Worm (Caenorhabditis elegans) whole organism, L2 larva: ENCODE measurements around the gene nos-2.

Source experiments
- C34F6.9 ChIP-seq: fragments of 150-350 bp; optimal IDR thresholded peaks from 2 replicates; lab custom pipeline; 2014; ENCODE audit warnings: missing biosample characterization, missing genetic modification characterization
- F13H6.1 ChIP-seq: sonication (generic microtip); optimal IDR thresholded peaks from 2 replicates; lab custom pipeline; 2016; ENCODE audit warnings: missing genetic modification characterization, missing compliant biosample characterization
- R02D3.7 ChIP-seq: fragments of 150-350 bp; optimal IDR thresholded peaks from 2 replicates; lab custom pipeline; 2014; ENCODE audit warnings: missing biosample characterization, missing genetic modification characterization
- Y55F3AM.14 ChIP-seq: fragments of 200-800 bp; sonication (Bioruptor generic); optimal IDR thresholded peaks from 2 replicates; lab custom pipeline; 2018; ENCODE audit warnings: mild to moderate bottlenecking, missing genetic modification characterization, missing compliant biosample characterization
- ZK546.5 ChIP-seq: sonication (generic microtip); optimal IDR thresholded peaks from 2 replicates; lab custom pipeline; 2017; ENCODE audit warnings: missing biosample characterization, missing genetic modification characterization
- alr-1 ChIP-seq: fragments of 150-350 bp; optimal IDR thresholded peaks from 2 replicates; lab custom pipeline; 2014; ENCODE audit warnings: missing biosample characterization, missing genetic modification characterization
- blmp-1 ChIP-seq: sonication (generic microtip); optimal IDR thresholded peaks from 2 replicates; lab custom pipeline; 2017; ENCODE audit warnings: missing genetic modification characterization, mild to moderate bottlenecking, missing compliant biosample characterization, antibody characterized with exemption, moderate library complexity; ENCODE audit not compliant: insufficient read depth
- ceh-16 ChIP-seq: fragments of 150-350 bp; optimal IDR thresholded peaks from 2 replicates; lab custom pipeline; 2014; ENCODE audit warnings: missing biosample characterization, missing genetic modification characterization
- ceh-82 ChIP-seq: fragments of 150-350 bp; optimal IDR thresholded peaks from 2 replicates; lab custom pipeline; 2014; ENCODE audit warnings: missing biosample characterization, missing genetic modification characterization
- dmd-4 ChIP-seq: sonication (generic microtip); optimal IDR thresholded peaks from 2 replicates; lab custom pipeline; 2017; ENCODE audit warnings: missing biosample characterization, missing genetic modification characterization
- egl-27 ChIP-seq: sonication (generic microtip); optimal IDR thresholded peaks from 3 replicates; lab custom pipeline; 2017; ENCODE audit warnings: missing biosample characterization, missing genetic modification reagents, missing genetic modification characterization
- elt-1 ChIP-seq: fragments of 150-350 bp; optimal IDR thresholded peaks from 2 replicates; lab custom pipeline; 2014; ENCODE audit warnings: missing biosample characterization, missing genetic modification characterization
- elt-3 ChIP-seq: sonication (generic microtip); optimal IDR thresholded peaks from 2 replicates; lab custom pipeline; 2017; ENCODE audit warnings: missing biosample characterization, missing genetic modification characterization
- gmeb-1 ChIP-seq: fragments of 150-350 bp; optimal IDR thresholded peaks from 2 replicates; lab custom pipeline; 2014; ENCODE audit warnings: missing biosample characterization, missing genetic modification characterization
- lin-13 ChIP-seq: fragments of 150-350 bp; optimal IDR thresholded peaks from 2 replicates; lab custom pipeline; 2014; ENCODE audit warnings: missing biosample characterization, missing genetic modification reagents, missing genetic modification characterization
- lin-39 ChIP-seq: fragments of 150-350 bp; optimal IDR thresholded peaks from 2 replicates; lab custom pipeline; 2014; ENCODE audit warnings: missing biosample characterization, missing genetic modification reagents, missing genetic modification characterization
- mab-5 ChIP-seq: fragments of 150-350 bp; optimal IDR thresholded peaks from 2 replicates; lab custom pipeline; 2014; ENCODE audit warnings: missing biosample characterization, missing genetic modification characterization
- mbf-1 ChIP-seq: sonication (generic microtip); optimal IDR thresholded peaks from 2 replicates; lab custom pipeline; 2017; ENCODE audit warnings: missing biosample characterization, missing genetic modification characterization
- nhr-10 ChIP-seq: sonication (generic microtip); optimal IDR thresholded peaks from 2 replicates; lab custom pipeline; 2017; ENCODE audit warnings: missing biosample characterization, missing genetic modification characterization
- nhr-11 ChIP-seq: fragments of 150-350 bp; optimal IDR thresholded peaks from 2 replicates; lab custom pipeline; 2014; ENCODE audit warnings: missing biosample characterization, missing genetic modification characterization
- nhr-12 ChIP-seq: fragments of 150-350 bp; optimal IDR thresholded peaks from 2 replicates; lab custom pipeline; 2014; ENCODE audit warnings: missing biosample characterization, missing genetic modification characterization
- nhr-23 ChIP-seq: fragments of 150-350 bp; optimal IDR thresholded peaks from 2 replicates; lab custom pipeline; 2014; ENCODE audit warnings: missing biosample characterization, missing genetic modification reagents, missing genetic modification characterization
- nhr-237 ChIP-seq: fragments of 150-350 bp; optimal IDR thresholded peaks from 2 replicates; lab custom pipeline; 2014; ENCODE audit warnings: missing biosample characterization, missing genetic modification characterization
- nhr-6 ChIP-seq: fragments of 150-350 bp; optimal IDR thresholded peaks from 2 replicates; lab custom pipeline; 2014; ENCODE audit warnings: missing biosample characterization, missing genetic modification characterization
- sem-4 ChIP-seq: fragments of 150-350 bp; optimal IDR thresholded peaks from 2 replicates; lab custom pipeline; 2014; ENCODE audit warnings: missing biosample characterization, missing genetic modification reagents, missing genetic modification characterization
- skn-1 ChIP-seq: sonication (generic microtip); optimal IDR thresholded peaks from 2 replicates; lab custom pipeline; 2017; ENCODE audit warnings: missing biosample characterization, missing genetic modification characterization
- sma-3 ChIP-seq: sonication (generic microtip); optimal IDR thresholded peaks from 2 replicates; lab custom pipeline; 2016; ENCODE audit warnings: missing genetic modification reagents, missing genetic modification characterization, missing compliant biosample characterization
- sma-9 ChIP-seq, 2 experiments: fragments of 150-350 bp in 1 of 2; sonication (generic microtip) in 1 of 2; optimal IDR thresholded peaks; 2 replicates each; lab custom pipeline; 2014 to 2016; ENCODE audit warnings: missing genetic modification characterization in 2 of 2, mild to moderate bottlenecking in 1 of 2, missing biosample characterization in 1 of 2, missing compliant biosample characterization in 1 of 2, missing genetic modification reagents in 1 of 2, moderate library complexity in 1 of 2
- unc-55 ChIP-seq: fragments of 150-350 bp; sonication (generic microtip); optimal IDR thresholded peaks from 3 replicates; lab custom pipeline; 2014; ENCODE audit warnings: missing biosample characterization, missing genetic modification reagents, missing genetic modification characterization
- zag-1 ChIP-seq: fragments of 150-350 bp; optimal IDR thresholded peaks from 2 replicates; lab custom pipeline; 2014; ENCODE audit warnings: missing biosample characterization, missing genetic modification characterization
- ztf-1 ChIP-seq: fragments of 200-800 bp; sonication (Bioruptor generic); conservative IDR thresholded peaks from 2 replicates; pipeline ENCODE4 v1.3.6; 2022; ENCODE audit warnings: missing genetic modification characterization, missing compliant biosample characterization
- ztf-11 ChIP-seq: sonication (generic microtip); optimal IDR thresholded peaks from 2 replicates; lab custom pipeline; 2017; ENCODE audit warnings: missing biosample characterization, missing genetic modification characterization
- ztf-4 ChIP-seq: fragments of 150-350 bp; optimal IDR thresholded peaks from 2 replicates; lab custom pipeline; 2014; ENCODE audit warnings: missing biosample characterization, missing genetic modification characterization

Gene nos-2

DNA sequence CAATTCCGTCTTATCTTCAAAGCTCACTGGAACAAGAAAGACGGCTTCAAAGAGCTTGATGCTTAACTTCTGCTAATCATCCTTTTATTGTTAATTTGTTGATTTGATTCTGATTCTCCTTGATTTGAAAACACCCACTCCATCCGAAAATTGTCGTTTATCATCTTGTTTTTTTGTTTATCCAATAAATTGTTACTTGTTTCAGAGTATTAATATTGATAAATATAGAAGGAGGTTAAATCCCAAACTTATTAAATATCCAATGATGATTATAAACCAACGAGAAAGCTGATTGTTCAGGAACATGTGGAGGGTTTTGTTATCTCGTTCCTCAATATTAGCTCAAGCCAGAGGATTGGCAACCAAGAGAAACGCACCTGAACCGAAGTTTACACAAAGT is 47.4 kb downstream of the nos-2 start, which contains the start of gene F10E7.6:
Gene F10E7.6, plus strand, starts transcription at position 301 of the 400 bp plus-strand sequence.
- no peak for TF ChIP-seq elt-1
- TF ChIP-seq nhr-237 (tag; lab: Kevin White, UChicago) = no peak
- TF ChIP-seq lin-39 (tag; lab: Kevin White, UChicago) = no peak
- no peak for TF ChIP-seq ztf-1 (GFP tag; lab: Robert Waterston, UW)
- no peak for TF ChIP-seq ztf-11 (tag; lab: Kevin White, UChicago)
- TF ChIP-seq nhr-6 (tag; lab: Kevin White, UChicago) = no peak
- no peak for TF ChIP-seq sma-3 (GFP tag; lab: Kevin White, UChicago)
- TF ChIP-seq C34F6.9 (tag; lab: Kevin White, UChicago) = no peak
- TF ChIP-seq zag-1 (tag; lab: Kevin White, UChicago) = no peak
- no peak for TF ChIP-seq dmd-4
- TF ChIP-seq sma-9 (GFP tag; optimal IDR thresholded peaks at IDR 0.05; lab: Kevin White, UChicago) = no peak
- TF ChIP-seq sma-9 (tag; optimal IDR thresholded peaks at IDR 0.05; lab: Kevin White, UChicago) = no peak
- TF ChIP-seq nhr-11 = no peak

DNA sequence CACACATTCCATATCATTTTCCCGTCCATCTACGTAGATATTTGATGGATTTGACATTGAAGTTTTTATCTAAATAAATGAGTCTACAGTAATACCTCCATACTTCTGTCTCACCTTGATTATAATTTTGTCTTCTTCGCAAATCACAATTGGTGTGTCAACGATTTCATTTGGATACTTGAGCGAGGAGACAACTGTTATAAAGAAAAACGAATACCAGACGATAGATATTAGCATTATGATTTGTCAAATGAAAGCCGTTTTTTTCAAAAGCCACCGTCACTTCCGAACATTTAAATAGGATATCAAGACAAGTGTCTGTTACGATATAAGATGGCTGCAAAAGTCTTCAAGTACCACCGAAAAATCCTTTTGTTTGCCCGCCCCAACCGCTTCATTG is 50.2 kb downstream of the nos-2 start, which contains the start of gene cutl-5:
Gene cutl-5, minus strand, starts transcription at position 269 of the 400 bp plus-strand sequence.
- TF ChIP-seq Y55F3AM.14 (GFP tag; lab: Kevin White, UChicago) (no peak), ztf-11 (tag; lab: Kevin White, UChicago) (no peak), F13H6.1 (tag; lab: Kevin White, UChicago) (no peak), lin-13 (no peak), nhr-23 (no peak), R02D3.7 (no peak), mbf-1 (no peak), ztf-1 (GFP tag; lab: Robert Waterston, UW) (no peak), nhr-10 (tag; lab: Kevin White, UChicago) (no peak), mab-5 (tag; lab: Kevin White, UChicago) (no peak), egl-27 (tag; lab: Kevin White, UChicago) (no peak), C34F6.9 (tag; lab: Kevin White, UChicago) (no peak), elt-3 (tag; lab: Kevin White, UChicago) (no peak), skn-1 (tag; lab: Kevin White, UChicago) (no peak)

DNA sequence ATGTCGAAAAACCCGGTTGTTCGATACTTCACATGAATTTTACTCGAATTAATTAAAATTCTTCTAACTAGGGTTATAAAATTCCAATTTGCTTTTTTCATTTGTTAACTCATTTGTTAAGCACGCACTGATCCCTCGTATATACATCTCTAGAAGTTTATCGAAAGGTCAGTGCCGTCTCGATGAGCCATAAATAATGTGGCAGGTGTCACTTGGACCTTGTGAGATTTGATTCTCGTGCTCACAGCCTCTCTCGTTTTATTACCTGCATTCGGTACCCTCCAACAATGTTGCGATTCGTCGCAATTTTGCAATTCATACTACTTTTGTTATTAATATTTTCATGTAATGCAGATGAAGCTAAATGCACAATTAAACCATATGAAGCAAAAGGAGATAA is 50.9 kb downstream of the nos-2 start, which contains the start of gene spon-1:
Gene spon-1, plus strand, starts transcription at position 208 of the 400 bp plus-strand sequence.
- TF ChIP-seq ztf-4 (tag; lab: Kevin White, UChicago) (no peak), ceh-16 (tag; lab: Kevin White, UChicago) (no peak), gmeb-1 (no peak), nhr-237 (tag; lab: Kevin White, UChicago) (no peak), lin-39 (tag; lab: Kevin White, UChicago) (no peak), lin-13 (no peak), nhr-23 (no peak), unc-55 (GFP tag; lab: Kevin White, UChicago) (no peak), F13H6.1 (tag; lab: Kevin White, UChicago) (no peak), blmp-1 (tag; lab: Kevin White, UChicago) (no peak), egl-27 (tag; lab: Kevin White, UChicago) (no peak), alr-1 (tag; lab: Kevin White, UChicago) (no peak), sem-4 (tag; lab: Kevin White, UChicago) (no peak), ceh-82 (no peak), nhr-12 (no peak), ztf-11 (tag; lab: Kevin White, UChicago) (no peak), ZK546.5 (tag; lab: Kevin White, UChicago) (no peak), skn-1 (tag; lab: Kevin White, UChicago) (no peak)
